Worm (Caenorhabditis elegans): ENCODE results near the gene srg-58.

The srg-58 gene

DNA sequence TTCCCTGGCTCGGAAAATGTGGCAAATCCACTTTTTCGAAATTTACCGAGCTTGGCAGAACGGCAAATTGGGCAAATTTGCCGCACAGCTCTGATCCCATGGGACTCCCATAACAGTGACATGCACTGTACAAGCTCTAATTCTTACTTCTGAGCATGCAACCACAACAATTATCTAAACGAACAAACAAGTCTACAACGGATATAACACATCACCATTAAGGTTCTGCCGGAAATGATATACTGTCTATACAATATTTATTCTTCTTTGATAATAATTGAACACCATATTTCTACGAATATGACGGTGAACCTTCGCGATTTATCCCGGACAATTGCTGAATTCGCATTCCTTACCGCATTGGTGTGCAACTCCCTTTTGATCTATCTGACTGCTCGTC is 31.1 kb downstream of the srg-58 start, which contains the start of gene str-33:
Gene str-33, plus strand, starts transcription at position 301 of the 400 bp plus-strand sequence.
- no peak for TF ChIP-seq lin-39 (tag; optimal IDR thresholded peaks at IDR 0.05)
- TF ChIP-seq aly-2 (tag; optimal IDR thresholded peaks at IDR 0.05) = no peak

DNA sequence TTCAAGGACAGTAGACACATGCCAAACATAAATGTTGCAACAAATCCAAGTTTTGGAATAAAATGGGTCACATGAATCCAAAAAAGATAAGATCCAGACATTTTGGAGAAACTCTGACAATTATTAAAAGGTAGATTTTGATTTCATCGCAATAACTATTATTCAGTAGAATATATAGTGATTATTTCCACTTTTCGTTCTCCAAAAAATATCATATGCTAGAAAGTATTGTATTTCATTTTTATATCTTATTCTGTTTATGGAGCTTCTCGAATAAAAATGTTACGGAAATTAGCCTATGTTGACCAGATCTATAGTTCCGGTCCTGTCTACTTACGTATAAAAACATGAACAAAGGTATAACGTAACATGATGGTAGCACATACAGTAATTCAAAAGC is 32.3 kb downstream of the srg-58 start, which contains the start of gene str-13:
Gene str-13, minus strand, starts transcription at position 101 of the 400 bp plus-strand sequence.
- TF ChIP-seq nhr-85 (tag) (peak; percentile 39), mep-1 (tag; optimal IDR thresholded peaks at IDR 0.05) (no peak)

DNA sequence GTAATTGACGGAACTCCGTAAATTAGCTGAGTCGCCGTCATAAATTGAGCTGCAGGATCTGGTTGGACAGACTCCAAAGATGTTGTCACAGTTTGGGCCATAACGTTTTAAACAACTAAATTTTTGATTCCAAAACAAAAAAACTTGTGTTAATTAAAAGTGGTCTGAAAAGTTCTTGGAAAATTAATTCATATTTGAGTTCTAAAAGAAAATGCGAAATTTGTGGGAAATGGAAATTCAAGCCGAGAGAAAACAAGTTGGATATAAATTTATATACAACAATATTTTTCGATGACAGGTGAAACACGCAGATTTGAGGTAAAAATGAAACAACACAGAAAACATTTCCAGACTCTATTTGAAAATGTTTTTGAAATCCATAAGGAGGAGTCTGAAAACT is 34.1 kb downstream of the srg-58 start, which contains the start of gene srg-59:
Gene srg-59, minus strand, starts transcription at position 101 of the 400 bp plus-strand sequence.
- TF ChIP-seq lin-13 (GFP tag; optimal IDR thresholded peaks at IDR 0.05) (no peak), ceh-88 (GFP tag; IDR thresholded peaks at IDR 0.05) (no peak), egl-27 (tag; optimal IDR thresholded peaks at IDR 0.05) (no peak), C34B4.2 (tag; optimal IDR thresholded peaks at IDR 0.05) (no peak), nhr-47 (tag; optimal IDR thresholded peaks at IDR 0.05) (no peak), rnt-1 (tag; optimal IDR thresholded peaks at IDR 0.05) (no peak), isw-1 (GFP tag; IDR thresholded peaks at IDR 0.05) (no peak), sup-37 (GFP tag; optimal IDR thresholded peaks at IDR 0.05) (no peak), unc-98 (GFP tag; IDR thresholded peaks at IDR 0.05) (no peak), ceh-90 (tag; optimal IDR thresholded peaks at IDR 0.05) (no peak), jun-1 (tag; optimal IDR thresholded peaks at IDR 0.05) (no peak), ama-1 (optimal IDR thresholded peaks at IDR 0.05) (no peak), snu-23 (GFP tag; optimal IDR thresholded peaks at IDR 0.05) (no peak), snpc-4 (tag; optimal IDR thresholded peaks at IDR 0.05) (no peak)

ce11 chrV:2722555-2722954 is 36.8 kb downstream of the srg-58 start, which contains the start of gene srg-60:
Gene srg-60, minus strand, starts transcription at chrV:2722655.
- TF ChIP-seq sox-4 (tag; optimal IDR thresholded peaks at IDR 0.05) (no peak), C04F5.9 (tag; optimal IDR thresholded peaks at IDR 0.05) (no peak), jun-1 (tag; optimal IDR thresholded peaks at IDR 0.05) (no peak), vab-15 (tag; optimal IDR thresholded peaks at IDR 0.05) (no peak), ceh-88 (GFP tag; IDR thresholded peaks at IDR 0.05) (no peak), zip-4 (GFP tag; optimal IDR thresholded peaks at IDR 0.05) (no peak), fkh-4 (tag; optimal IDR thresholded peaks at IDR 0.05; ENCODE audit: borderline replicate concordance) (no peak), mab-9 (GFP tag; IDR thresholded peaks at IDR 0.05) (no peak), fkh-8 (tag; optimal IDR thresholded peaks at IDR 0.05) (no peak)

- TF ChIP-seq ceh-63 (GFP tag; optimal IDR thresholded peaks at IDR 0.05) (no peak), Y116A8C.19 (tag; optimal IDR thresholded peaks at IDR 0.05; ENCODE audit: borderline replicate concordance) (no peak), ces-1 (GFP tag; optimal IDR thresholded peaks at IDR 0.05) (no peak), dpl-1 (GFP tag; optimal IDR thresholded peaks at IDR 0.05) (no peak), sup-37 (GFP tag; optimal IDR thresholded peaks at IDR 0.05) (no peak), fkh-8 (tag; optimal IDR thresholded peaks at IDR 0.05) (no peak), lir-3 (tag; optimal IDR thresholded peaks at IDR 0.05; ENCODE audit: poor library complexity) (no peak), nhr-12 (tag; optimal IDR thresholded peaks at IDR 0.05) (no peak), skn-1 (tag; optimal IDR thresholded peaks at IDR 0.05) (no peak), ztf-4 (tag; optimal IDR thresholded peaks at IDR 0.05) (no peak), mep-1 (tag; optimal IDR thresholded peaks at IDR 0.05) (no peak), ceh-8 (GFP tag; optimal IDR thresholded peaks at IDR 0.05) (no peak), C34B4.2 (tag; optimal IDR thresholded peaks at IDR 0.05) (no peak)
Observed at ce11 chrV:2720763-2721162, 38.6 kb downstream of the srg-58 start, which contains the start of gene srt-27. Gene srt-27, minus strand, starts transcription at chrV:2720863.

Measured in whole organism, L1 larva.